Fruit fly (Drosophila melanogaster) whole organism, adult: Measurements from ENCODE around the gene CG1544.

Experiments used
- CG11617 ChIP-seq: fragments of 200-800 bp; sonication (Bioruptor generic); optimal IDR thresholded peaks from 2 replicates; lab custom pipeline; 2017; ENCODE audit warnings: mild to moderate bottlenecking, missing biosample characterization, missing genetic modification reagents, missing genetic modification characterization
- CG12768 ChIP-seq: fragments of 200-800 bp; sonication (Bioruptor generic); optimal IDR thresholded peaks from 2 replicates; lab custom pipeline; 2017; ENCODE audit warnings: missing biosample characterization, missing genetic modification characterization, mild to moderate bottlenecking, moderate library complexity, missing genetic modification reagents
- CG14711 ChIP-seq: fragments of 200-800 bp; sonication (Bioruptor generic); optimal IDR thresholded peaks from 2 replicates; lab custom pipeline; 2018; ENCODE audit warnings: missing biosample characterization, mild to moderate bottlenecking, missing genetic modification characterization, moderate library complexity
- CG1620 ChIP-seq: fragments of 200-800 bp; sonication (Bioruptor generic); optimal IDR thresholded peaks from 2 replicates; lab custom pipeline; 2016; ENCODE audit warnings: missing biosample characterization, missing genetic modification characterization
- CG33017 ChIP-seq: fragments of 200-800 bp; sonication (Bioruptor generic); optimal IDR thresholded peaks from 2 replicates; lab custom pipeline; 2018; ENCODE audit warnings: missing biosample characterization, mild to moderate bottlenecking, missing genetic modification characterization, moderate library complexity
- CG5204 ChIP-seq: fragments of 200-800 bp; sonication (Bioruptor generic); optimal IDR thresholded peaks from 2 replicates; lab custom pipeline; 2016; ENCODE audit warnings: missing biosample characterization, missing genetic modification characterization
- CG7045 ChIP-seq: fragments of 200-800 bp; sonication (Bioruptor generic); optimal IDR thresholded peaks from 2 replicates; lab custom pipeline; 2017; ENCODE audit warnings: missing biosample characterization, mild to moderate bottlenecking, missing genetic modification characterization
- CG7101 ChIP-seq: fragments of 200-800 bp; sonication (Bioruptor generic); optimal IDR thresholded peaks from 2 replicates; lab custom pipeline; 2018; ENCODE audit warnings: missing biosample characterization, mild to moderate bottlenecking, missing genetic modification characterization, moderate library complexity
- Clk ChIP-seq: fragments of 200-800 bp; sonication (Bioruptor generic); optimal IDR thresholded peaks from 2 replicates; lab custom pipeline; 2017; ENCODE audit warnings: missing biosample characterization, missing genetic modification characterization
- Crg-1 ChIP-seq: fragments of 200-800 bp; sonication (Bioruptor generic); optimal IDR thresholded peaks from 2 replicates; lab custom pipeline; 2016; ENCODE audit warnings: missing biosample characterization, missing genetic modification characterization
- Hr96 ChIP-seq: fragments of 200-800 bp; sonication (Bioruptor generic); optimal IDR thresholded peaks from 2 replicates; lab custom pipeline; 2016; ENCODE audit warnings: missing biosample characterization, missing genetic modification characterization
- Mnt ChIP-seq: fragments of 200-800 bp; sonication (Bioruptor generic); optimal IDR thresholded peaks from 2 replicates; lab custom pipeline; 2016; ENCODE audit warnings: missing biosample characterization, mild to moderate bottlenecking, missing genetic modification characterization
- bab1 ChIP-seq: fragments of 200-800 bp; sonication (Bioruptor generic); optimal IDR thresholded peaks from 3 replicates; lab custom pipeline; 2019; ENCODE audit warnings: missing biosample characterization, mild to moderate bottlenecking, missing genetic modification characterization, moderate library complexity
- cic ChIP-seq: fragments of 200-800 bp; sonication (Bioruptor generic); optimal IDR thresholded peaks from 2 replicates; lab custom pipeline; 2017; ENCODE audit warnings: missing biosample characterization, mild to moderate bottlenecking, missing genetic modification characterization, moderate library complexity
- cnc ChIP-seq, 2 experiments: fragments of >200 bp; optimal IDR thresholded peaks; 2 replicates each; lab custom pipeline; 2017
- kay ChIP-seq: fragments of 200-800 bp; sonication (Bioruptor generic); peaks from one replicate; lab custom pipeline; 2016; ENCODE audit warnings: missing biosample characterization, missing genetic modification characterization, borderline replicate concordance
- ovo ChIP-seq: fragments of 200-800 bp; sonication (Bioruptor generic); optimal IDR thresholded peaks from 2 replicates; lab custom pipeline; 2016; ENCODE audit warnings: missing biosample characterization, missing genetic modification characterization
- pad ChIP-seq: fragments of 200-800 bp; sonication (Bioruptor generic); optimal IDR thresholded peaks from 3 replicates; lab custom pipeline; 2017; ENCODE audit warnings: missing biosample characterization, missing genetic modification characterization, mild to moderate bottlenecking, moderate library complexity, missing genetic modification reagents
- tj ChIP-seq: fragments of 200-800 bp; sonication (Bioruptor generic); optimal IDR thresholded peaks from 3 replicates; lab custom pipeline; 2017; ENCODE audit warnings: missing biosample characterization, mild to moderate bottlenecking, missing genetic modification characterization, moderate library complexity
- toe ChIP-seq: fragments of 200-800 bp; sonication (Bioruptor generic); optimal IDR thresholded peaks from 2 replicates; lab custom pipeline; 2016; ENCODE audit warnings: missing biosample characterization, missing genetic modification characterization

Gene CG1544

DNA sequence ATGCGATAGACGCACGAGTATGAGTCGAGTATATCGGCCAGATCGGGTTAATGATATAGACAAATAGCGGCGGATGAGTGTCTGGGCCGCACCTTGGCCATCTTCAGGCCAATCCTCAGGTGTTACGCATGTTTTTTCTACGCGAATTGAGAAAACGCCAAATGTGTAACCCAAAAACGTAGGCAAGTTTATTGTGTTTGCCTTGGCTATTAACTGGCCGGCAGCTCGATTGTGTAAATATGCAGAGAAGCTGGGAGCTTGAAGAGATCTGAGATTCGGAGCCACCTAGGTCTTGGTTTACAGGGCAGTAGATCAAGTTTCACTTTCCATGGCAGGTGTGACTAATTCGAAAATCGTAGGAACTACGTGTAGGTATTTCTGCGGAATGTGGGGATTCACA, 43.3 kb downstream of the CG1544 start:
- TF ChIP-seq CG11617 (GFP tag; lab: Kevin White, UChicago) (no peak), toe (GFP tag; lab: Kevin White, UChicago) (no peak), bab1 (GFP tag; lab: Kevin White, UChicago) (no peak), Hr96 (GFP tag; lab: Kevin White, UChicago) (no peak), CG7101 (no peak), CG14711 (tag; lab: Kevin White, UChicago) (no peak), Crg-1 (GFP tag; lab: Kevin White, UChicago) (no peak), kay (GFP tag; lab: Kevin White, UChicago) (no peak), cnc (optimal IDR thresholded peaks at IDR 0.05; lab: Kevin White, UChicago) (no peak)

DNA sequence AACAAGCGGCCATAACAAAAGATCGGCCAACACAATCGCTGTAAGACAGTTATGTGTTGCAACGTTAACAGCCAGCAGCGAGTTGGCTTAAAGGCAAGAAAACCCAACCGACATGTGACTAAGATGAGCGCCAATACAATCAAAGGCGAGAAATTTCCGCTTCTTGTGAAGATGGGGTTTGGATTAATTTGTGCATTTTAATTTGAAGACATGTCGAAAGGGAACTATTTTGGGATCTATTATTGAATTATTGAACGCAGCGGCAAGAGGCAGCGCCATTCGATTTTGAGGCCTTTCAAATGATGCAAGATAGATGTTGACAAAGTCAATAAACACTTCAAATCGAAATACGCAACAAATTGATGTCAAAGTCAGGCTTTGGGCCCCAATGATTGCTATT, 44.4 kb downstream of the CG1544 start:
- TF ChIP-seq tj (GFP tag; lab: Kevin White, UChicago), result no peak
- no peak for TF ChIP-seq CG14711 (tag; lab: Kevin White, UChicago)
- no peak for TF ChIP-seq CG7101
- no peak for TF ChIP-seq CG7045 (GFP tag; lab: Kevin White, UChicago)
- no peak for TF ChIP-seq pad (GFP tag; lab: Kevin White, UChicago)
- TF ChIP-seq cnc (optimal IDR thresholded peaks at IDR 0.05; lab: Kevin White, UChicago), result no peak
- no peak for TF ChIP-seq Clk

DNA sequence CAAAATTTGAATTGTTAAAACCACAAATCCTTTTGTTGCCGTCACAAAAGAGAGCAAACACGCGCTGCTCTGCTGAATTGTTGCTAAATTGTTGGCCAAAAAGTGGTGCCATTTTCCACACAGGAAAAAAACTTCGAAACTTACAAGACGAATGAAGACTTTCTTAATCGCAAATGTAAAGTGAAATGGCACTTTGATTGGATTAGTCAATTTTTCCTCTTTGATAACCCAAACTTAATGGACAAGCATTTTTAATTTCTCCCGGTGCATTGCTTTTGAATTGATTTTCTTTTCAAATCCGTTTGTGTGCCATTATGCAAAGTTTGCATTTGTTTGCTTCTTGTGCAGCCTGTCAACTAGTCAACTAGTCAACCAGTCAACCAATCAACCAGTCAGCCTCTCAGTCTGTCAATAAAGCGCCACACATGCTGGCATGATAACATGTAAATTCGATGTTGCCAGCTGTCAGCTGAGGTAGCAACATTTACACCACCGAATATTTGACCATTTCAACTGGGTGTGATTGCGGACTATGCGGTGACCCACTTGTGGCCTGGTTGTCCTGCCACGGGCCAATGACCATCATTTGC, 46.5 kb downstream of the CG1544 start:
- TF ChIP-seq ovo (GFP tag; lab: Kevin White, UChicago) (no peak), CG33017 (no peak), CG12768 (no peak), cic (no peak), pad (GFP tag; lab: Kevin White, UChicago) (no peak), bab1 (GFP tag; lab: Kevin White, UChicago) (no peak), Hr96 (GFP tag; lab: Kevin White, UChicago) (no peak), cnc (optimal IDR thresholded peaks at IDR 0.05; lab: Kevin White, UChicago) (no peak), CG7101 (no peak), CG5204 (GFP tag; lab: Kevin White, UChicago) (no peak), CG14711 (tag; lab: Kevin White, UChicago) (no peak), CG11617 (GFP tag; lab: Kevin White, UChicago) (no peak), Crg-1 (GFP tag; lab: Kevin White, UChicago) (no peak), Mnt (GFP tag; lab: Kevin White, UChicago) (no peak), toe (GFP tag; lab: Kevin White, UChicago) (no peak)

DNA sequence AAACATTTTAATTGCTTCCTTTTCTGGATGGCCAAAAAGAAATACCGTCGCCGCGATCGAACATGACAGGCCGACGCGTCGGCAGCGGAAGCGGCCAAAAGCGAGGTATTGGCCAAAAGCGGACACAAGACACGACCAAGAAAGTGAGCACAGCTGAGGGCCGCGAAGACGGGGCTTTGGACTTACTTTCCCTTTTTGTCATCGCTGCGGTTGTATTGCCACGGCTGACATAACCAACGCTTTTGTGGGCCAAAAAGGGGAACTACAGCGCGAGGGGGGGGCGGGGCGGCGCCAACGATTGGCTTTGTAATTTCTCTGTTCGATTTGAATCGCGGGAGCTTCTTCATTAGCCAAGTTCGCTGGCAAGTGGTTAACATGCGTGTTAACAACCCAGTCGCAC, 49.1 kb downstream of the CG1544 start:
- TF ChIP-seq CG7045 (GFP tag; lab: Kevin White, UChicago) (no peak), cnc (optimal IDR thresholded peaks at IDR 0.05; lab: Kevin White, UChicago) (no peak), tj (GFP tag; lab: Kevin White, UChicago) (no peak), toe (GFP tag; lab: Kevin White, UChicago) (no peak), Clk (no peak), CG5204 (GFP tag; lab: Kevin White, UChicago) (no peak), Hr96 (GFP tag; lab: Kevin White, UChicago) (no peak), CG14711 (tag; lab: Kevin White, UChicago) (no peak), CG11617 (GFP tag; lab: Kevin White, UChicago) (no peak), CG12768 (no peak), cic (no peak), Crg-1 (GFP tag; lab: Kevin White, UChicago) (no peak)

DNA sequence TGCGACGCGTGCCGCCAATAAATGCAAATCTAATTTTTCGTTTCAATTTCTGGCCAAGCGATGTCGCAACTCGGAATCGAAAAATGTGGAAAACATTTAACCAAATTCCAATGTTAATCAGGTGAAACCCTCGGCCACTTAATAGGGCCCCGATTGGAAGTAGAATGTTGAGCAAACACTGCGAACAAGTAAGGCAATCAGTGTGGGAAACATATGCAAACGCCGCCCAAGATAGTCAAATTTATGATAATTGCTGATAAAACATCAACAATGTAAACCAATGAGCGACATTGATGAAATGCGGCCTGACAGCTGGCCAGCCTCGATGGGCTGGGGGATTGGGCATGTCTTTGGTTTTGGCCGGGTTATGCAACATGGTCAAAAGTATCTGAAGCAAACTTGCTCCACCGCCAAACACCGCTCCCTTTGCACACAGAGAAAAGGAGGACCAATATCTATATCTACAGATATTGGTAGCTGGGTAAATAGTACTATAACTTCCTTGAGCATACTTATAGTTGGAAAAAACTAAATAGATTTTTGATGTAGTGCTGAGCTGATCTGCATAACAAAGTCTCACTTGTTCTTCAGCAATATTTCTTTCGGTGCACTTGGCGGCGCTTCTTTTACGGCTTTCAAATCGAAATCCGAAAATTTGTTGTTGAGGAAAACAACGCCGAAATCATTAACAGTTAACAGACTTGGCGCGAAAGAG, 50.7 kb downstream of the CG1544 start:
- no peak for TF ChIP-seq bab1 (GFP tag; lab: Kevin White, UChicago)
- no peak for TF ChIP-seq kay (GFP tag; lab: Kevin White, UChicago)

DNA sequence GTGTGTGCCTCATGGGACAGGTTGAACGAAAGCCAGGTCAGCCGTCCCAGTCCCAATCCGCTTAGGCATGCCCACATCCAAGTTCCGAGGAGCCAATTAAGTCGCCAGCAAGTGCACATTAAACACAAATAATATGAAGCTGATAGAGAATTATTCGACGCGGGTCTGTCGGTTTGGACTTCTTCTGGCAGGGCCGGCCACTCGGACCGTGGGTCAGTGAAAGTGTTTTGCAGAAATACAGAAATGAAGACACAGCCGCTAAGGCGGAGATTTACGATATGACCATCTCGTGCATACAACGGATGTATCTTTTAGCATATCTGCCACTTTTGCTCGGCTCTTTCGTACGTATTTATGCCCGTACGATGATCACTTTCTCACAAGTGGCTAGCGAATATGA, 51.5 kb downstream of the CG1544 start:
- no peak for TF ChIP-seq CG33017
- TF ChIP-seq CG1620 (GFP tag; lab: Kevin White, UChicago), result no peak
- no peak for TF ChIP-seq CG7101
- no peak for TF ChIP-seq ovo (GFP tag; lab: Kevin White, UChicago)
- no peak for TF ChIP-seq cnc (optimal IDR thresholded peaks at IDR 0.05; lab: Kevin White, UChicago)
- no peak for TF ChIP-seq CG7045 (GFP tag; lab: Kevin White, UChicago)
- TF ChIP-seq kay (GFP tag; lab: Kevin White, UChicago), result no peak
- no peak for TF ChIP-seq CG12768
- no peak for TF ChIP-seq toe (GFP tag; lab: Kevin White, UChicago)
- no peak for TF ChIP-seq bab1 (GFP tag; lab: Kevin White, UChicago)
- no peak for TF ChIP-seq CG5204 (GFP tag; lab: Kevin White, UChicago)
- no peak for TF ChIP-seq CG14711 (tag; lab: Kevin White, UChicago)
- TF ChIP-seq cic, result no peak
- TF ChIP-seq tj (GFP tag; lab: Kevin White, UChicago), result no peak
- TF ChIP-seq pad (GFP tag; lab: Kevin White, UChicago), result no peak
- no peak for TF ChIP-seq Crg-1 (GFP tag; lab: Kevin White, UChicago)
- TF ChIP-seq Hr96 (GFP tag; lab: Kevin White, UChicago), result no peak
